Worm (Caenorhabditis elegans): ENCODE results near the gene F19F10.11.

Gene F19F10.11

ce11 chrV:7587637-7588036, at the start of gene F19F10.11, which contains the start of gene C50E3.5:
Gene F19F10.11, minus strand, starts transcription at chrV:7587704.
Gene C50E3.5, plus strand, starts transcription at chrV:7587996.
- no peak for TF ChIP-seq unc-62 (GFP tag; optimal IDR thresholded peaks at IDR 0.05)

DNA sequence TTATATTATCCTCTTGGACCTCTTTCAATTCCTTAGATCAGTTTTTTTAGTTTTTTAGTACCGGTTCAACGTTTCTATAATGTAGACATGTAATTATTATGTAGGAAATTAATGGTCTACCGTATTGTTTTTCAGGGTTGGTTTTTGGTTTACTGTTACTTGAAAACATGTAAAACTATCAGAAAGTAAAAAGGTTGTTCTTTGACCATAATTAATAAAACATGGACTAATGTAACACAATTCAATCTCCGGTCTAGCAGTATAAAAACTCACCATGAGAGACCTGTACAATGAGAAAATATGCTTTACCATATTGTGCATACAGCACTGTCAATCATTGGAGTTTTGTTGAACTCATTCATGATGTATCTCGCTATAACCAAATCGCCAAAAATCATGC, 48.0 kb upstream of the F19F10.11 start, which contains the start of gene srd-29:
Gene srd-29 (plus strand): TSS at position 301 of the 400 bp plus-strand sequence.
- no peak for TF ChIP-seq unc-62 (GFP tag; optimal IDR thresholded peaks at IDR 0.05)

- no peak for TF ChIP-seq unc-62 (GFP tag; optimal IDR thresholded peaks at IDR 0.05)
Observed at ce11 chrV:7634657-7635056, 47.2 kb upstream of the F19F10.11 start, which contains the start of gene srd-31. Gene srd-31, minus strand, starts transcription at chrV:7634757.

DNA sequence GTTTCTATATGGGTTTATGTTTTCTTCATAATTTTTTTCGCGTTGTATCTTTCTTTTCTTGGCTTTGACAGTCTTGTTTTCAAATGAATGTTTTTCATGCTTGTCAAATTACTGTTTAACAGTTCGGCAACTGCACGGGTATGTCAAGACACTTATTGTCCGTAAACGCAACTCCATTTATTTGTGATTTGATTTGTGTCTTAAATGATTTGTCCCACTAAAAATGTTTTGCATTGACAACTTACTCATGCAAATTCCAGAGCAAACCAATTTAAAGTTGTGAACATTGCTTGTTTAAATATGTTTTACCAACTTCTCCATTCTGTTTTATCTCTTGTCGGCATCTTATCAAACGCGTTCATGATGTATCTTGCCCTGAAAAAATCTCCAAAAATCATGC, 44.2 kb upstream of the F19F10.11 start, which contains the start of gene srd-25:
Gene srd-25 (plus strand): TSS at position 301 of the 400 bp plus-strand sequence.
- TF ChIP-seq unc-62 (GFP tag; optimal IDR thresholded peaks at IDR 0.05) = no peak

- no peak for TF ChIP-seq unc-62 (GFP tag; optimal IDR thresholded peaks at IDR 0.05)
Observed at ce11 chrV:7629504-7629903, 42.0 kb upstream of the F19F10.11 start, which contains the start of gene srd-30. Gene srd-30, plus strand, starts transcription at chrV:7629804.

DNA sequence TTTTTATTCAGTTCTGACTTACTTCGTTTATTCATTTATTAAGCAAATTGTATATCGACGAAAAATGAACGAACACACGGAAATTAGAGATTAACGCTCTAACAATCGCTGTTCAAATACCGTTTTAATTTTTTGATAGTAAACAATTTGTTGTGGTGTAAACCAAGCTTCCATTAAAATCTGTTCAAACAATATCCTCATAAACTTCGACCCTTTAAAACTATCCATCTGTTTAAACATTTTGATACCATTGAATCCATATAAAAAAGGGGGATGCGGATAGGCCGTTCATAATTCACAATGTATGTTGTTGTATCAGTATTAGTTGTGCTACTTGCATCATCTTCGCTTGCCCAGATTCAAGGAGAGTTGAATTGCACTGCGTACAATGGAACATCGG, 39.0 kb upstream of the F19F10.11 start, which contains the start of gene F07C4.6:
Gene F07C4.6 (plus strand): TSS at position 301 of the 400 bp plus-strand sequence.
- no peak for TF ChIP-seq unc-62 (GFP tag; optimal IDR thresholded peaks at IDR 0.05)

DNA sequence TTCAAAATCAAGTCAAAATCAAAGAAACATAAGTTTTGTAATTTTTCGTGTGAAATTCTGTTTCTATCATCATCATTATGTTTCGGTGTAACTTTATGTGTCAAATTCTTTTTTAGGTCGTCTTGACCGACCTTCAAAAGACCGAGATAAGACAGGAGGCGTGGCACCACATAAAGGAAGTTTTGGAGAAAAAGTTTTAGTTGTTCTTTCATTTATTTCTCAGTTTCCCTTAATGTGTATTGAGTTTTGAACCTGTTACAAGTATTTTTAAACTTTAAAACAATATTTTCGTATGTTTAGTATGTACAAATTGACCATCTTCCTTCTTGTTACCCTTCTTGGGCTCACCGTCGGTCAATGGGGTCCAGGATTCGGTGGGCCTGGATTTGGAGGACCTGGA, 37.1 kb upstream of the F19F10.11 start, which contains the start of gene grsp-4:
Gene grsp-4 (plus strand): TSS at position 301 of the 400 bp plus-strand sequence.
- no peak for TF ChIP-seq unc-62 (GFP tag; optimal IDR thresholded peaks at IDR 0.05)

ce11 chrV:7624152-7624551, 36.6 kb upstream of the F19F10.11 start, which contains the start of gene C50E3.13:
Gene C50E3.13, minus strand, starts transcription at chrV:7624252.
- no peak for TF ChIP-seq unc-62 (GFP tag; optimal IDR thresholded peaks at IDR 0.05)

- no peak for TF ChIP-seq unc-62 (GFP tag; optimal IDR thresholded peaks at IDR 0.05)
Observed at ce11 chrV:7622011-7622465, 34.5 kb upstream of the F19F10.11 start, which contains the start of gene C50E3.12. Gene C50E3.12, minus strand, starts transcription at chrV:7622061.

DNA sequence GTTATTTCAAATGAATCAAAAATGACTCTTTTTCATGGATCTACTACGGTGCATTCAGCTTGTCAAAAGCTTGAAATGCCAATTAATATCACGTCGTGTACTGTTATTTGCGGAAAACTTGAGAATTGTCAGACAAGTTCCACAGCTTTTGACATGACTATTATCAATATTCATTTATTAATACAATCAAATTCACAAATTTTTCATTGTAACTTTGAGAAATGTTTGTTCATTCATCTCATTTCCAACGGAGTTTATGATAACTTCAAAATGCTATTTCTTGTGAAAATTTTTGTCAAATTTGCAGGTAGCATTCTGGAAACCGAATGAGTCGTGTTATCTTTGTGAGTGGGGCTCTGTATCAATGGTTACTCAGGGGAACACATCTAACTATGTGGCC, 30.6 kb upstream of the F19F10.11 start, which contains the start of gene C50E3.15:
Gene C50E3.15 (plus strand): TSS at position 301 of the 400 bp plus-strand sequence.
- TF ChIP-seq unc-62 (GFP tag; optimal IDR thresholded peaks at IDR 0.05) = no peak

DNA sequence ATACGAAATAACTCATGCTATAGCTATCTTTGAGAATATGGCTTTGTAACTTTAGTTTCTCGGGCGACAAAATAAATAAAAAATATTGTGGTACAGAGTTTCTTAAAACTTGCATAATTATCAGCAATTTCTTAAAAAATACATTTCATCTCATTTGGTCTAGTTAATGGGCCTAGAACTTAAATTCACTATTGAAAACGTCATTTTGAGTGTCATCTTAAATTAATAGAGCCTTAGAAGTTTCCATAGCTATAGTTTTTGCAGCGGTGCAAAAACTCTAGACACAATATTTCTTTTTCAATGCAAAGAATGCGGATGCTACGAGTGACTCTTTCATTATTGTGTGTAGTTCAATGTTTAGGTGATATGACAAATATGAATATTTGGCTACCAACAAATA, 24.5 kb upstream of the F19F10.11 start, which contains the start of gene clec-215:
Gene clec-215 (plus strand): TSS at position 301 of the 400 bp plus-strand sequence.
- TF ChIP-seq unc-62 (GFP tag; optimal IDR thresholded peaks at IDR 0.05) = no peak

ce11 chrV:7609698-7610420, 22.4 kb upstream of the F19F10.11 start, which contains the start of the genes folt-3 and clec-214:
Gene folt-3, minus strand, starts transcription at chrV:7609748.
Gene clec-214, plus strand, starts transcription at chrV:7610370.
- no peak for TF ChIP-seq unc-62 (GFP tag; optimal IDR thresholded peaks at IDR 0.05)

- TF ChIP-seq unc-62 (GFP tag; optimal IDR thresholded peaks at IDR 0.05) = no peak
Observed at ce11 chrV:7604858-7605257, 17.4 kb upstream of the F19F10.11 start, which contains the start of gene clec-213. Gene clec-213, plus strand, starts transcription at chrV:7605158.

DNA sequence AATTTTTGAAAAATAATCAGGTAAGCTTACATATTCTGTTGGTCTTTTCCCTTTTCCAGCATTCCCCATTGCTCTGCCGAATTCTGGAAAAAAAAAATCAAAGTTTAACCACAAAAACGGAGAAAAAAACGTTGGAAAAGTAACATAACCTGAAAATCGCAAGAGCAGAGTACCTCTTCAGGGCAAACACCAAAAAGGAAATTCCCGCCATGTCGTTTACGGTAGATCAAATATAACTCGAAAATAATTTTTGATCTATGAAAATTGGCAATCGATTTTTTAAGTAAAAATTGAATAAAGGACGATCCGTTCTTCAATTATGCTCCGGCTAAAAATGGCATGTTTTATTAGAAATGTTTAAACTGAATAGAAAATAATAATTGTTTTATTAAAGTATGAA, 15.9 kb upstream of the F19F10.11 start, which contains the start of gene C50E3.11:
Gene C50E3.11 (minus strand): TSS at position 83 of the 400 bp plus-strand sequence.
- no peak for TF ChIP-seq unc-62 (GFP tag; optimal IDR thresholded peaks at IDR 0.05)

- TF ChIP-seq unc-62 (GFP tag; optimal IDR thresholded peaks at IDR 0.05) = no peak
Observed at ce11 chrV:7601443-7601842, 13.9 kb upstream of the F19F10.11 start, which contains the start of gene scl-26. Gene scl-26, minus strand, starts transcription at chrV:7601543.

DNA sequence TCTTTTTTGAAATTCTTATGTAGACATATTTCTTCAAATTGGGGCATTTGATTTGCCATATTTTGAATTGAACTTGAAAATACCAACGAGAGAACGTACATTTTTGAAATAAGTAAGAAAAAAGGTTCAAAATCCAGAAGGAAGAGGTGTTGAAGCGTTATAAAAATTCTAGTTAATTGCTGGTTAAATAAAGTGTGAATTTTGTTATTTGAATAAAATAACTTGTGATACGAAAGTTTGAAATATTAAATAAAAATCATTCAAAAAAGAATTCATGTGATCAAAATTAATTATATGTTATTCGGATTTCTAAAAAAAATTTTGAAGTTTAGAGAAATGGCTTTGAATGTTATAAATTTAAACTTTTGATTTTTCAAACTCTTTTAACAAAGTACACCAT, 12.6 kb upstream of the F19F10.11 start, which contains the start of gene C50E3.9:
Gene C50E3.9 (minus strand): TSS at position 101 of the 400 bp plus-strand sequence.
- TF ChIP-seq unc-62 (GFP tag; optimal IDR thresholded peaks at IDR 0.05) = no peak
